Worm (Caenorhabditis elegans) whole organism, L4/young adult: Measurements from ENCODE around the gene unc-71.

Source experiments
- W03F9.2 ChIP-seq: fragments of 150-350 bp; optimal IDR thresholded peaks from 2 replicates; lab custom pipeline; 2014; ENCODE audit warnings: missing biosample characterization, missing genetic modification characterization
- dao-5 ChIP-seq: sonication (generic microtip); optimal IDR thresholded peaks from 2 replicates; lab custom pipeline; 2016; ENCODE audit warnings: missing genotype, missing genetic modification characterization, moderate library complexity, missing compliant biosample characterization
- him-1 ChIP-seq: sonication (generic microtip); optimal IDR thresholded peaks from 2 replicates; lab custom pipeline; 2016; ENCODE audit warnings: missing genotype, missing genetic modification reagents, missing genetic modification characterization, missing compliant biosample characterization

DNA sequence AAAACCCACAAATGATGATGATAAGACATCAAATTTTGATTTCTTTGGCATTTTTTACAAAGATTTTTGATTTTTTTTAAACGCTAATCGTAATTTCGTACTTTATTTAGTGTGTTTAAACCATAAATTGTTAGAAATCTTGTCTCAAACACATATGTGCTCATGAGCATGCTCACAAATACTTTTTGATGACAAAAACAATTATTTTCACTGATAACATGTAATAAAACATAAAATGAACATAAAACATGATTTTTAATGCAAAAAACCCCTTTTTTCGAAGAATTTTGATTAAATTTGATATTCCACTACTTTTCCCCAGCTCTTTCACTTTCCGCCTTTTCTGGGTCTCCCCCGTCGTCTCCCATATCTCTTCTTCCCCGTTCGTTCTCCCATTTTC is 41.2 kb upstream of the unc-71 start:
- TF ChIP-seq him-1 (tag; lab: Kevin White, UChicago) (no peak), W03F9.2 (tag; lab: Kevin White, UChicago) (no peak), dao-5 (tag; lab: Kevin White, UChicago) (no peak)
